Worm (Caenorhabditis elegans): ENCODE measurements around the gene nas-11.

The nas-11 gene

ce11 chrX:6692896-6693295, 20.5 kb upstream of the nas-11 start:
- TF ChIP-seq lin-26 (GFP tag; IDR thresholded peaks at IDR 0.05): no peak
- TF ChIP-seq pbrm-1 (GFP tag; IDR thresholded peaks at IDR 0.05): no peak
- TF ChIP-seq ceh-40 (GFP tag; IDR thresholded peaks at IDR 0.05): no peak
- no peak for TF ChIP-seq hsf-1 (GFP tag; IDR thresholded peaks at IDR 0.05)
- TF ChIP-seq ccch-3 (GFP tag; optimal IDR thresholded peaks at IDR 0.05): no peak
- no peak for TF ChIP-seq nhr-27 (tag; optimal IDR thresholded peaks at IDR 0.05)
- no peak for TF ChIP-seq gei-17 (GFP tag; optimal IDR thresholded peaks at IDR 0.05)
- no peak for TF ChIP-seq B0019.2 (GFP tag; conservative IDR thresholded peaks at IDR 0.05)
- no peak for TF ChIP-seq sea-2 (GFP tag; IDR thresholded peaks at IDR 0.05)
- TF ChIP-seq rec-8 (tag; optimal IDR thresholded peaks at IDR 0.05): no peak
- no peak for TF ChIP-seq unc-130 (GFP tag; optimal IDR thresholded peaks at IDR 0.05)
- no peak for TF ChIP-seq tbp1 (GFP tag; optimal IDR thresholded peaks at IDR 0.05)
- TF ChIP-seq ztf-18 (tag; optimal IDR thresholded peaks at IDR 0.05): no peak
- no peak for TF ChIP-seq F10E7.11 (tag; optimal IDR thresholded peaks at IDR 0.05)
- no peak for TF ChIP-seq tlf-1 (GFP tag; optimal IDR thresholded peaks at IDR 0.05)
- no peak for TF ChIP-seq lsl-1 (GFP tag; optimal IDR thresholded peaks at IDR 0.05)

ce11 chrX:6693331-6693730, 20.0 kb upstream of the nas-11 start, which contains the start of gene F38B6.3:
TSS of gene F38B6.3 (plus strand) at chrX:6693631.
- TF ChIP-seq unc-62 (GFP tag; optimal IDR thresholded peaks at IDR 0.05): no peak
- TF ChIP-seq hrde-1 (tag; optimal IDR thresholded peaks at IDR 0.05; ENCODE audit: borderline replicate concordance): no peak
- TF ChIP-seq madf-6 (GFP tag; IDR thresholded peaks at IDR 0.05): no peak
- TF ChIP-seq madf-3 (GFP tag; IDR thresholded peaks at IDR 0.05): no peak
- no peak for TF ChIP-seq aptf-2 (GFP tag; conservative IDR thresholded peaks at IDR 0.05)
- TF ChIP-seq sdz-38 (tag; optimal IDR thresholded peaks at IDR 0.05): no peak
- TF ChIP-seq madf-10 (tag; optimal IDR thresholded peaks at IDR 0.05): no peak
- no peak for TF ChIP-seq ccch-3 (GFP tag; optimal IDR thresholded peaks at IDR 0.05)
- TF ChIP-seq F39B2.1 (GFP tag; IDR thresholded peaks at IDR 0.05): no peak
- TF ChIP-seq nhr-90 (tag; optimal IDR thresholded peaks at IDR 0.05): no peak
- TF ChIP-seq him-1 (tag; optimal IDR thresholded peaks at IDR 0.05): no peak
- no peak for TF ChIP-seq ceh-58 (GFP tag; IDR thresholded peaks at IDR 0.05)
- TF ChIP-seq ztf-25 (GFP tag; IDR thresholded peaks at IDR 0.05): no peak
- TF ChIP-seq nhr-27 (tag; optimal IDR thresholded peaks at IDR 0.05): no peak
- no peak for TF ChIP-seq F37B4.10 (GFP tag; IDR thresholded peaks at IDR 0.05)

DNA sequence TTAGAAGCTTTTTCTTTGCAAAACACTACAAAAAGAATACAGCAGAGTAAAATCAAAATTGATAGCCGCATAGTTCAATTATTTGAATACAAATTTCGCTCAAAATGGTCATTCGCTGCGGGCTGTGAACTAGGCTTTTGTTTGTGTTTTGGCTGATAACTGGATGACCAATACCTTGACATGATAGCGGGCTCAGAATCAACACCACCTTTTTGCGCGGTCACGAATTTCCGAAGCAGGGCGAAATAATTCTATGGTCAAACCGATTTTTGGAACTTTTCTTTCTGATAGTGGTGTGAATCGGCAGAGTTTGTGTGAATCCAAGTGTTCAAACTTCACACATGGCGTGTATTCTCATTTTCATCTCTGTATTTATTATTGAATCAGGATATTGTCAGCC, 15.1 kb upstream of the nas-11 start, which contains the start of the genes F38B6.7 and F38B6.2:
Gene F38B6.7, minus strand, starts transcription at position 101 of the 400 bp plus-strand sequence.
Gene F38B6.2, plus strand, starts transcription at position 267 of the 400 bp plus-strand sequence.
- no peak for TF ChIP-seq B0336.3 (GFP tag; IDR thresholded peaks at IDR 0.05)
- no peak for TF ChIP-seq madf-3 (GFP tag; IDR thresholded peaks at IDR 0.05)
- no peak for TF ChIP-seq bed-1 (GFP tag; IDR thresholded peaks at IDR 0.05)
- TF ChIP-seq mxl-1 (tag; optimal IDR thresholded peaks at IDR 0.05): no peak
- TF ChIP-seq zfh-2 (GFP tag; conservative IDR thresholded peaks at IDR 0.05): no peak
- TF ChIP-seq F57C9.4 (tag; optimal IDR thresholded peaks at IDR 0.05): no peak
- TF ChIP-seq xnd-1 (tag; optimal IDR thresholded peaks at IDR 0.05): no peak
- no peak for TF ChIP-seq T26A5.8 (tag; optimal IDR thresholded peaks at IDR 0.05)
- no peak for TF ChIP-seq F10E7.11 (tag; optimal IDR thresholded peaks at IDR 0.05)
- TF ChIP-seq fkh-3 (tag; optimal IDR thresholded peaks at IDR 0.05): no peak
- no peak for TF ChIP-seq F37B4.10 (GFP tag; IDR thresholded peaks at IDR 0.05)
